Worm (Caenorhabditis elegans) whole organism, mixed stage, embryonic: ENCODE results near the gene myo-6.

Experiments
- blmp-1 ChIP-seq: fragments of 150-350 bp; optimal IDR thresholded peaks from 2 replicates; lab custom pipeline; 2014; ENCODE audit warnings: missing biosample characterization, missing genetic modification characterization
- elt-1 ChIP-seq: sonication (generic microtip); optimal IDR thresholded peaks from 2 replicates; lab custom pipeline; 2017; ENCODE audit warnings: missing genetic modification characterization, mild to moderate bottlenecking, missing compliant biosample characterization, antibody characterized with exemption, moderate library complexity, borderline replicate concordance; ENCODE audit not compliant: insufficient read depth
- elt-3 ChIP-seq: fragments of 150-350 bp; optimal IDR thresholded peaks from 2 replicates; lab custom pipeline; 2014; ENCODE audit warnings: missing biosample characterization, missing genetic modification characterization
- flh-1 ChIP-seq: fragments of 200-800 bp; sonication (Bioruptor generic); optimal IDR thresholded peaks from 2 replicates; lab custom pipeline; 2018; ENCODE audit warnings: mild to moderate bottlenecking, missing genetic modification characterization, moderate library complexity, missing compliant biosample characterization
- nhr-237 ChIP-seq: fragments of 150-350 bp; optimal IDR thresholded peaks from 2 replicates; lab custom pipeline; 2014; ENCODE audit warnings: missing biosample characterization, missing genetic modification characterization
- pha-4 ChIP-seq: fragments of 150-350 bp; optimal IDR thresholded peaks from 2 replicates; lab custom pipeline; 2018; ENCODE audit warnings: missing biosample characterization, missing genetic modification reagents, missing genetic modification characterization
- tbx-8 ChIP-seq: fragments of 200-800 bp; sonication (Bioruptor generic); optimal IDR thresholded peaks from 2 replicates; lab custom pipeline; 2018; ENCODE audit warnings: mild to moderate bottlenecking, missing genetic modification characterization, moderate library complexity, missing compliant biosample characterization

DNA sequence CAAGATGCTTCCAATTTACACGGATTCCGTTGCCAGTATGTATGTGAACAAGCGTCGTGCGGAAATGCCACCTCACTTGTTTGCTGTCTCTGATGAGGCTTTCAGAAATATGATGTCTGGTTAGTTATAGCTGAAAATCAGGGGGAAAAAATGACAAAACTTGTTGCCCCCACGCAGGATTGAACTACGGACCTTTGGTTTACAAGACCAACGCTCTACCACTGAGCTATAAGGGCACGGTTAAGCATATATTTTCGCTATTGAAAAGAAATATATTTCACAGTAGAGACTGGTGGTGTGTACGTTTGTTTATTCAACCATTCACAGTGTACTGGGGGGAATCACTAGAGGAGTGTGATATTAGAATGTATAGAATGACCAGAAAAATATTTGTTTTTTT, 1.6 kb downstream of the myo-6 start:
- TF ChIP-seq elt-3 (tag; lab: Kevin White, UChicago): no peak
- TF ChIP-seq blmp-1: no peak
- no peak for TF ChIP-seq flh-1 (GFP tag; lab: Kevin White, UChicago)
- no peak for TF ChIP-seq nhr-237 (tag; lab: Kevin White, UChicago)
- no peak for TF ChIP-seq elt-1 (tag; lab: Kevin White, UChicago)
- no peak for TF ChIP-seq tbx-8 (GFP tag; lab: Kevin White, UChicago)
- no peak for TF ChIP-seq pha-4 (tag; lab: Kevin White, UChicago)
